Fruit fly (Drosophila melanogaster) whole organism, larva: Measurements from ENCODE around the gene CG42814.

ENCODE experiments used
- noc ChIP-seq: fragments of 200-800 bp; sonication (Bioruptor generic); optimal IDR thresholded peaks from 3 replicates; lab custom pipeline; 2019; ENCODE audit warnings: missing biosample characterization, mild to moderate bottlenecking, missing genetic modification characterization, moderate library complexity

The CG42814 gene

DNA sequence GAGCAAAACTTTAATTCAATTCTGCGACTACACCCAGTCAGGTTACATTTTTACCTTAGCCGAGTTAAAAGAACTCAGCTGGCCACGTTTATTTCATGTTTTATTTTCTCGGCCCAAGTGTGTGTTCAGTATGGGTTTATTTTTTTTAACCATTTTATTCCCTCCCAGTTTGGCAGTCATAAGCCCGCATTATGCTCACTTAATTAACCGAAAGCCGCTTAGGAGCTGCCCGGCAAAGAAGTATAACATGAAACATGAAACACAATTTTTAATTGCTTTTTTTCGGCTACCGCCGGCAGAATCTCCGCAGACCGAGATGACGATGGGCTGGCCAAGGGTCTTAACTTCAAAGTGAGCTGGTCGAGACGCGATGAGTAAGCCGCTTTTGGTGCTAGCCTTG, 42.4 kb downstream of the CG42814 start:
- no peak for TF ChIP-seq noc (tag; lab: Kevin White, UChicago)

DNA sequence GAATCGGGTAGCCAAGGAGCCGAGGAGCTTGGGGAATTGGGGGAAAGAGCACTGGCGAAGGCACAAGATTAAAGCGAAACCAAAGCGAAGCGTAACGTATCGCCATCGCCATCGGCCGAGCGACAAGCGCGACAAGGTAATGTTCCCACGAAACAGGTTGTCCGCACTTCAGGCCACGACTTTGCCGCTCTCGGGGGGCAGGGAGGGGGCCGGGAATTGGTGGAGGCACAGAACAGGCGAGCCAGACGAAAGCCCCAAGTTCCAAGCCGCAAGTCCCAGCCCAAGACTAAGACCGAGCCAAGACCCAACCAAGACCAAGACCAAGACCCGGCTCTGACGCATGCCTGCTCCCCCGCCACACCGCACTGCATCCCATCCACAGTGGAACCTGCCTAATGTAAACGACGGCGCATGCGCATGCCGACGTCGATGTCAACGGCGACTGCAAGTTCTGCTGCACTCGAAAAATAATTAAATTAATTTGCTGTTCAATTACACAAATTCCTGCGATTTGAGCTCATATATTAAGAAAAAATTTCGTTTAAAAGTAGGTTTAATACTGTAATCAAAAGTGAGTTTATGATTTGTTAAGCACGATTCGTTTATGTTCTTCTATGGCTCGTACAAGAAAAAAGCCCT, 43.2 kb downstream of the CG42814 start:
- TF ChIP-seq noc (tag; lab: Kevin White, UChicago) = no peak

DNA sequence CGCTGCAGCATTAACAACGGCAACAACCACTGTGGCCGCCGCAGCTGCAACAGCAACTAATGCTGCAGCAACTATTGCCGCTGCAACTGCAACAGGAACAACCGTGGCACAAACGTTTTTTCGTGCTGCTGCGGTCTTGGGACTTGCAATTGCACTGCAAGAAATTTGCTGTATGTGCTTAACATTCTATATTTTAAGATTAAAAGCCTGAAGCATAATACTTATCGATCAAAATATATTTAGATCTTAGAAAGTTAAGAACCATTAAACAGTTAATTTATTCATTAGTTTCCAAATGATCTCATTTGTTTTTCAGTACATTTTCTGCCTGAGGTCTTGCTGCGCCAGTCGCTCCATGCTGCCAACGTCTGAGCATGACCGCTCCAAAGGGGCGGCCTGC, 48.2 kb downstream of the CG42814 start:
- no peak for TF ChIP-seq noc (tag; lab: Kevin White, UChicago)
